Fruit fly (Drosophila melanogaster) whole organism, embryonic: ENCODE measurements around the gene CG10907.

ENCODE experiments used
- CG12299 ChIP-seq: fragments of 200-800 bp; sonication (Bioruptor generic); optimal IDR thresholded peaks from 2 replicates; lab custom pipeline; 2018; ENCODE audit warnings: missing biosample characterization, mild to moderate bottlenecking, missing genetic modification characterization
- CG13424 ChIP-seq: fragments of 200-800 bp; sonication (Bioruptor generic); optimal IDR thresholded peaks from 2 replicates; lab custom pipeline; 2019; ENCODE audit warnings: missing biosample characterization, mild to moderate bottlenecking, missing genetic modification characterization, moderate library complexity
- CG13624 ChIP-seq: fragments of 200-800 bp; sonication (Bioruptor generic); optimal IDR thresholded peaks from 2 replicates; lab custom pipeline; 2016; ENCODE audit warnings: missing biosample characterization, missing genetic modification characterization
- CG15479 ChIP-seq: fragments of 200-800 bp; sonication (Bioruptor generic); optimal IDR thresholded peaks from 3 replicates; lab custom pipeline; 2019; ENCODE audit warnings: missing biosample characterization, mild to moderate bottlenecking, missing genetic modification characterization, moderate library complexity
- CG17612 ChIP-seq: fragments of 200-800 bp; sonication (Bioruptor generic); IDR thresholded peaks from 2 replicates; pipeline ENCODE4 v1.3.6; 2022; ENCODE audit warnings: missing biosample characterization, missing genetic modification characterization
- CG30403 ChIP-seq: fragments of 200-800 bp; sonication (Bioruptor generic); optimal IDR thresholded peaks from 3 replicates; lab custom pipeline; 2016; ENCODE audit warnings: missing biosample characterization, missing genetic modification characterization
- CG30431 ChIP-seq: fragments of 200-800 bp; sonication (Bioruptor generic); optimal IDR thresholded peaks from 2 replicates; lab custom pipeline; 2017; ENCODE audit warnings: missing biosample characterization, missing genetic modification characterization
- CG31388 ChIP-seq: fragments of 200-800 bp; sonication (Bioruptor generic); optimal IDR thresholded peaks from 2 replicates; lab custom pipeline; 2016; ENCODE audit warnings: missing biosample characterization, missing genetic modification characterization
- CG34224 ChIP-seq: fragments of 200-800 bp; sonication (Bioruptor generic); IDR thresholded peaks from 3 replicates; pipeline ENCODE4 v1.3.6; 2022; ENCODE audit warnings: missing biosample characterization, missing genetic modification characterization; ENCODE audit not compliant: partially characterized antibody
- CG3838 ChIP-seq: fragments of 200-800 bp; sonication (Bioruptor generic); optimal IDR thresholded peaks from 3 replicates; lab custom pipeline; 2016; ENCODE audit warnings: missing biosample characterization, missing genetic modification characterization
- CG4730 ChIP-seq: fragments of 200-800 bp; sonication (Bioruptor generic); IDR thresholded peaks from 2 replicates; pipeline ENCODE4 v1.3.6; 2022; ENCODE audit warnings: missing biosample characterization, missing genetic modification characterization
- CG6689 ChIP-seq: fragments of 200-800 bp; sonication (Bioruptor generic); IDR thresholded peaks from 2 replicates; pipeline ENCODE4 v1.3.6; 2022; ENCODE audit warnings: missing biosample characterization, missing genetic modification characterization
- CG7786 ChIP-seq: fragments of 200-800 bp; sonication (Bioruptor generic); optimal IDR thresholded peaks from 2 replicates; lab custom pipeline; 2016; ENCODE audit warnings: missing biosample characterization, missing genetic modification characterization
- CG7963 ChIP-seq: fragments of 200-800 bp; sonication (Bioruptor generic); IDR thresholded peaks from 3 replicates; pipeline ENCODE4 v1.3.6; 2022; ENCODE audit warnings: missing biosample characterization, missing genetic modification characterization; ENCODE audit not compliant: partially characterized antibody
- CG8388 ChIP-seq: fragments of 200-800 bp; sonication (Bioruptor generic); optimal IDR thresholded peaks from 2 replicates; lab custom pipeline; 2019; ENCODE audit warnings: missing biosample characterization, mild to moderate bottlenecking, missing genetic modification characterization, moderate library complexity
- CG9876 ChIP-seq: fragments of 200-800 bp; sonication (Bioruptor generic); optimal IDR thresholded peaks from 2 replicates; lab custom pipeline; 2016; ENCODE audit warnings: missing biosample characterization, missing genetic modification characterization
- CoRest ChIP-seq: fragments of 200-800 bp; sonication (Bioruptor generic); optimal IDR thresholded peaks from 3 replicates; lab custom pipeline; 2018; ENCODE audit warnings: missing biosample characterization, mild to moderate bottlenecking, missing genetic modification characterization, moderate library complexity
- H2.0 ChIP-seq: fragments of 200-800 bp; sonication (Bioruptor generic); IDR thresholded peaks from 2 replicates; pipeline ENCODE4 v1.3.6; 2022; ENCODE audit warnings: missing biosample characterization, missing genetic modification characterization
- HLH54F ChIP-seq: fragments of 200-800 bp; sonication (Bioruptor generic); optimal IDR thresholded peaks from 3 replicates; lab custom pipeline; 2016; ENCODE audit warnings: missing biosample characterization, missing genetic modification characterization
- Lhr ChIP-seq: fragments of 200-800 bp; sonication (Bioruptor generic); optimal IDR thresholded peaks from 3 replicates; lab custom pipeline; 2017; ENCODE audit warnings: mild to moderate bottlenecking, missing biosample characterization, missing genetic modification reagents, missing genetic modification characterization
- MESR4 ChIP-seq: fragments of 200-800 bp; sonication (Bioruptor generic); optimal IDR thresholded peaks from 2 replicates; lab custom pipeline; 2018; ENCODE audit warnings: missing biosample characterization, mild to moderate bottlenecking, missing genetic modification characterization, moderate library complexity
- NC2β ChIP-seq: fragments of 200-800 bp; sonication (Bioruptor generic); optimal IDR thresholded peaks from 2 replicates; lab custom pipeline; 2016; ENCODE audit warnings: missing biosample characterization, missing genetic modification characterization
- Nf-YA ChIP-seq: fragments of 200-800 bp; sonication (Bioruptor generic); IDR thresholded peaks from 2 replicates; pipeline ENCODE4 v1.3.6; 2022; ENCODE audit warnings: missing biosample characterization, missing genetic modification characterization
- Oaz ChIP-seq: fragments of 200-800 bp; sonication (Bioruptor generic); IDR thresholded peaks from 2 replicates; pipeline ENCODE4 v1.3.6; 2022; ENCODE audit warnings: missing biosample characterization, missing genetic modification characterization
- PHDP ChIP-seq: fragments of 200-800 bp; sonication (Bioruptor generic); optimal IDR thresholded peaks from 3 replicates; lab custom pipeline; 2018; ENCODE audit warnings: missing biosample characterization, mild to moderate bottlenecking, missing genetic modification characterization, moderate library complexity
- Ptx1 ChIP-seq: fragments of 200-800 bp; sonication (Bioruptor generic); IDR thresholded peaks from 2 replicates; pipeline ENCODE4 v1.3.6; 2022; ENCODE audit warnings: missing biosample characterization, missing genetic modification characterization
- Ravus ChIP-seq: fragments of 200-800 bp; sonication (Bioruptor generic); IDR thresholded peaks from 2 replicates; pipeline ENCODE4 v1.3.6; 2022; ENCODE audit warnings: missing biosample characterization, missing genetic modification characterization
- Rx ChIP-seq: fragments of 200-800 bp; sonication (Bioruptor generic); IDR thresholded peaks from 2 replicates; pipeline ENCODE4 v1.3.6; 2022; ENCODE audit warnings: missing biosample characterization, missing genetic modification characterization
- Scr ChIP-seq: fragments of 200-800 bp; sonication (Bioruptor generic); IDR thresholded peaks from 2 replicates; pipeline ENCODE4 v1.3.6; 2022; ENCODE audit warnings: missing biosample characterization, missing genetic modification characterization; ENCODE audit not compliant: partially characterized antibody
- Sin3A ChIP-seq: fragments of >200 bp; optimal IDR thresholded peaks from 2 replicates; lab custom pipeline; 2018
- Ssrp ChIP-seq: fragments of 200-800 bp; sonication (Bioruptor generic); optimal IDR thresholded peaks from 2 replicates; lab custom pipeline; 2018; ENCODE audit warnings: missing biosample characterization, mild to moderate bottlenecking, missing genetic modification characterization, moderate library complexity
- amos ChIP-seq: fragments of 200-800 bp; sonication (Bioruptor generic); IDR thresholded peaks from 2 replicates; pipeline ENCODE4 v1.3.6; 2022; ENCODE audit warnings: missing biosample characterization, missing genetic modification characterization; ENCODE audit not compliant: partially characterized antibody
- ap ChIP-seq: fragments of 200-800 bp; sonication (Bioruptor generic); IDR thresholded peaks from 2 replicates; pipeline ENCODE4 v1.3.6; 2022; ENCODE audit warnings: missing biosample characterization, missing genetic modification characterization
- br ChIP-seq: fragments of >200 bp; optimal IDR thresholded peaks from 2 replicates; lab custom pipeline; 2017
- bsh ChIP-seq, 2 experiments: fragments of 200-800 bp; sonication (Bioruptor generic); optimal IDR thresholded peaks; 2 replicates each; lab custom pipeline; 2017 to 2018; ENCODE audit warnings: mild to moderate bottlenecking in 2 of 2, missing biosample characterization in 2 of 2, missing genetic modification characterization in 2 of 2, moderate library complexity in 1 of 2
- ci ChIP-seq: fragments of 200-800 bp; sonication (Bioruptor generic); IDR thresholded peaks from 3 replicates; pipeline ENCODE4 v1.3.6; 2022; ENCODE audit warnings: missing biosample characterization, missing genetic modification characterization
- dysf ChIP-seq: fragments of 200-800 bp; sonication (Bioruptor generic); IDR thresholded peaks from 3 replicates; pipeline ENCODE4 v1.3.6; 2022; ENCODE audit warnings: missing biosample characterization, missing genetic modification characterization
- eve ChIP-seq, 2 experiments: fragments of >200 bp; optimal IDR thresholded peaks; 2 replicates each; lab custom pipeline; 2017; ENCODE audit warnings: missing biosample characterization in 2 of 2, missing genetic modification characterization in 2 of 2
- fru ChIP-seq: fragments of >200 bp; optimal IDR thresholded peaks from 2 replicates; lab custom pipeline; 2017
- ftz-f1 ChIP-seq: fragments of 200-800 bp; sonication (Bioruptor generic); optimal IDR thresholded peaks from 2 replicates; lab custom pipeline; 2016; ENCODE audit warnings: missing biosample characterization, missing genetic modification characterization
- hb ChIP-seq: fragments of 200-800 bp; sonication (Bioruptor generic); IDR thresholded peaks from 3 replicates; pipeline ENCODE4 v1.3.6; 2022; ENCODE audit warnings: missing biosample characterization, missing genetic modification characterization; ENCODE audit not compliant: partially characterized antibody
- inv ChIP-seq: fragments of 200-800 bp; sonication (Bioruptor generic); IDR thresholded peaks from 2 replicates; pipeline ENCODE4 v1.3.6; 2022; ENCODE audit warnings: missing biosample characterization, missing genetic modification characterization; ENCODE audit not compliant: partially characterized antibody
- nau ChIP-seq: fragments of 200-800 bp; sonication (Bioruptor generic); optimal IDR thresholded peaks from 3 replicates; lab custom pipeline; 2017; ENCODE audit warnings: missing biosample characterization, mild to moderate bottlenecking, missing genetic modification characterization, missing genetic modification reagents
- prd ChIP-seq, 3 experiments: fragments of >200 bp in 2 of 3; fragments of 200-800 bp in 1 of 3; sonication (Bioruptor generic) in 1 of 3; optimal IDR thresholded peaks in 2 of 3; IDR thresholded peaks in 1 of 3; 2 replicates in 2 of 3; 3 replicates in 1 of 3; pipeline versions ENCODE4 v1.3.6 to Lab custom; 2017 to 2022; ENCODE audit warnings: missing biosample characterization in 1 of 3, missing genetic modification characterization in 1 of 3
- pzg ChIP-seq: fragments of 200-800 bp; sonication (Bioruptor generic); optimal IDR thresholded peaks from 3 replicates; lab custom pipeline; 2018; ENCODE audit warnings: missing biosample characterization, mild to moderate bottlenecking, missing genetic modification characterization, moderate library complexity
- ranshi ChIP-seq: fragments of 200-800 bp; sonication (Bioruptor generic); IDR thresholded peaks from 2 replicates; pipeline ENCODE4 v1.3.6; 2022; ENCODE audit warnings: missing biosample characterization, missing genetic modification characterization
- schlank ChIP-seq: fragments of 200-800 bp; sonication (Bioruptor generic); optimal IDR thresholded peaks from 2 replicates; lab custom pipeline; 2018; ENCODE audit warnings: missing biosample characterization, mild to moderate bottlenecking, missing genetic modification characterization
- so ChIP-seq: fragments of 200-800 bp; sonication (Bioruptor generic); IDR thresholded peaks from 3 replicates; pipeline ENCODE4 v1.3.6; 2022; ENCODE audit warnings: missing biosample characterization, missing genetic modification characterization
- trh ChIP-seq: fragments of 200-800 bp; sonication (Bioruptor generic); optimal IDR thresholded peaks from 2 replicates; lab custom pipeline; 2016; ENCODE audit warnings: missing biosample characterization, missing genetic modification characterization

CG10907 gene

DNA sequence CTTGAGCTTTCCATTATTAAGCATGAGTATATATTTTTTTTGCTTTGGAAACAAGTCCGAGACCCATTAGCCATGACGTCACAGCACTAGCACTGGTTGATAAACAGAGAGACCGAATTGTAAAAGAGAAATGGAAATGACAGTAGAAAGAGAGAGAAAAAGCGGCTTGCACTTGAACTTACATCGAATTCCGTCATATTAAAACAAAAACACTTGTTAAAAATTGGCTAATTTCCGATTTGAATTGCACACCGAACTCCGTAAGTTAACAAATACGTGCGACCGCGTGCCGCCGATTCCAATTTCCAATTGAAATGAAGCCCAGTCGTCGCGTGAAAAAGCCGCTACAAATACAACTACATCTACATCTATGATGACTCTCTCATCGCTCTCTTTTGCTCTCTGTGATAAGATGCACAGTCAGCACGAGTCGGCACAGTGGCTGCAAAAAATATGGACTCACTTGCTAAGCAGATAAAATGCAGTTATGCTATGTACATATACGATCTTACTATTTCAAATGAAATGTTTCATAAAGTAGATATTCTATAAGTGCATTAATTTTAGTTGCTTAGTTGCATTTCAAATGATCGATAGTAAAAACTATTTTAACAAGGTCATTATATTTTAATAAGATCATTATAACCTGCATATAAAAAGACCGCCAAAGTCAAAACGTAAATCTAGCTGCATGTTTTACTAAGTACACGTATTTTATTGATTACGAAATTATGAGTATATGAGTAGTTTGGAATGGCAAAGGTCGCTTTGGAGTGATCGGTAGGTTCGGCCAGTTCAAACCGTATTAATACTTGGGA is 26.5 kb downstream of the CG10907 start (continued):
- TF ChIP-seq bsh (GFP tag; optimal IDR thresholded peaks at IDR 0.05; lab: Kevin White, UChicago): peak; percentile 34 to 42
- no peak for TF ChIP-seq prd (optimal IDR thresholded peaks at IDR 0.05; lab: Kevin White, UChicago)
- peak; percentile 51; the same call in 2 of the 3 replicates for TF ChIP-seq prd (GFP tag; IDR thresholded peaks at IDR 0.05; lab: Robert Waterston, UW)
- TF ChIP-seq CG12299 (tag; lab: Kevin White, UChicago): no peak
- TF ChIP-seq Sin3A: no peak
- no peak for TF ChIP-seq trh (GFP tag; lab: Kevin White, UChicago)
- TF ChIP-seq amos (GFP tag; lab: Robert Waterston, UW): no peak
- TF ChIP-seq so (GFP tag; lab: Robert Waterston, UW): no peak; the same call in 2 of the 3 replicates
- TF ChIP-seq CG30403 (GFP tag; lab: Kevin White, UChicago): peak; percentile 11
- no peak for TF ChIP-seq CG7963 (GFP tag; lab: Robert Waterston, UW)
- TF ChIP-seq CoRest (tag; lab: Kevin White, UChicago): peak; percentile 16
- peak; percentile 19; the same call in 1 of the 2 replicates for TF ChIP-seq Scr (GFP tag; lab: Robert Waterston, UW)
- TF ChIP-seq dysf (GFP tag; lab: Robert Waterston, UW): peak; percentile 26; the same call in 1 of the 3 replicates
- TF ChIP-seq hb (GFP tag; lab: Robert Waterston, UW): no peak
- no peak for TF ChIP-seq Lhr (GFP tag; lab: Kevin White, UChicago)
- no peak for TF ChIP-seq CG4730 (GFP tag; lab: Robert Waterston, UW)
- peak; percentile 26 for TF ChIP-seq HLH54F (GFP tag; lab: Kevin White, UChicago)
- no peak for TF ChIP-seq fru (lab: Kevin White, UChicago)
- no peak for TF ChIP-seq CG3838
- TF ChIP-seq NC2β (GFP tag; lab: Kevin White, UChicago): peak; percentile 1
- peak; percentile 54; the same call in 1 of the 2 replicates for TF ChIP-seq H2.0 (GFP tag; lab: Robert Waterston, UW)
- TF ChIP-seq CG15479 (GFP tag; lab: Kevin White, UChicago): no peak
- TF ChIP-seq CG30431: no peak
- TF ChIP-seq Ssrp (tag; lab: Kevin White, UChicago): no peak
- no peak for TF ChIP-seq eve (GFP tag; optimal IDR thresholded peaks at IDR 0.05; lab: Kevin White, UChicago)
- TF ChIP-seq nau (GFP tag; lab: Kevin White, UChicago): peak; percentile 11
- no peak for TF ChIP-seq br
- TF ChIP-seq CG13424 (tag; lab: Kevin White, UChicago): peak; percentile 57
- peak; percentile 100 for TF ChIP-seq CG8388 (GFP tag; lab: Kevin White, UChicago)
- TF ChIP-seq CG6689: no peak
- TF ChIP-seq CG7786 (GFP tag; lab: Kevin White, UChicago): no peak
- TF ChIP-seq Nf-YA (GFP tag; lab: Robert Waterston, UW): no peak
- peak; percentile 65; the same call in 2 of the 3 replicates for TF ChIP-seq ci (GFP tag; lab: Robert Waterston, UW)
- no peak for TF ChIP-seq CG17612 (GFP tag; lab: Robert Waterston, UW)
- TF ChIP-seq Rx (GFP tag; lab: Robert Waterston, UW): no peak
- TF ChIP-seq MESR4 (GFP tag; lab: Kevin White, UChicago): peak; percentile 14
- no peak for TF ChIP-seq ap (GFP tag; lab: Robert Waterston, UW)
- TF ChIP-seq Oaz: no peak
- no peak for TF ChIP-seq Ravus (GFP tag; lab: Robert Waterston, UW)
- TF ChIP-seq CG34224 (GFP tag; lab: Robert Waterston, UW): no peak
- TF ChIP-seq pzg (GFP tag; lab: Kevin White, UChicago): no peak
- no peak for TF ChIP-seq inv (GFP tag; lab: Robert Waterston, UW)
- no peak for TF ChIP-seq schlank (tag; lab: Kevin White, UChicago)
- TF ChIP-seq CG9876: no peak
- TF ChIP-seq Ptx1 (GFP tag; lab: Robert Waterston, UW): peak; percentile 33; the same call in 1 of the 2 replicates
- no peak for TF ChIP-seq ftz-f1 (GFP tag; lab: Kevin White, UChicago)
- peak; percentile 46 for TF ChIP-seq CG13624 (GFP tag; lab: Kevin White, UChicago)
- TF ChIP-seq ranshi (GFP tag; lab: Robert Waterston, UW): peak; percentile 38; the same call in 1 of the 2 replicates
- TF ChIP-seq PHDP (tag; lab: Kevin White, UChicago): peak; percentile 44
- no peak for TF ChIP-seq CG31388 (GFP tag; lab: Kevin White, UChicago)
